Fruit fly (Drosophila melanogaster): ENCODE measurements around the gene Sdr.
A peak's percentile ranks its signal among the peaks of the same experiment; 100 is the strongest.

The Sdr gene

DNA sequence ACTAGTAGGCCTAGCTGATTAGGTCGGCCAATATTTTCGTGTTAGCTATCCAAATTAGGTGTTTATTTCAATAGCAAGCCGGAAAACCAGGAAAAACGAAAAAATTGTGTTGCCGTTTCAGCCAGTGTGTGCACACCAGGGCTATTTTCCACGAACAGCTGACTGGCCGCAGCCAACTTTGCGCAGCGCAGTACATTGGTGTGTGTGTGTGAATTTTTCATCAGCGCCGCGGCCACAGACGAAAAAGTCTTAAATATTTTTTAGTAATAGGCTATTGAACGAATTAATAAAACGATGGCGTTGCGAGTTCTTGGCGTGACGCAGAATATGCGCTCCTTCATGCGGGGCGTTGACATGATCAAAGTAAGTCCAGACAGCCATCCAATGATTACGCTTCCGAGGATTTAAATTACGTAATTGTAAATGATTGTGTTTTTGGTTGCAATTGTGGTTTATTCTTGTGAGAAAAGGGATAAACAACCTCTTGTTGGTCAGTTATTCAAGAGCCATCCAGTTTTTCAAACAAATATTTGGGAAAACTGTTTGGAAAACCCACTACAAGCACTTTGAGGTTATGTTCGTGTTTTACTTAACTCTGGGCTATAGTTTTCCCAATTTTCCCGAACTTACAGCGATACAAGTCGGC lies 28.2 kb upstream of the Sdr start, which contains the start of the genes CycC and UQCR-C1 (continued):
- TF ChIP-seq CG12659 (GFP tag; optimal IDR thresholded peaks at IDR 0.05) (peak; percentile 23), Gug (GFP tag; IDR thresholded peaks at IDR 0.05) (no peak), Stat92E (GFP tag; optimal IDR thresholded peaks at IDR 0.05) (no peak), CG17912 (GFP tag; optimal IDR thresholded peaks at IDR 0.05) (no peak), zfh2 (GFP tag; optimal IDR thresholded peaks at IDR 0.05) (no peak), CG7271 (tag; optimal IDR thresholded peaks at IDR 0.05) (peak; percentile 4), Sry-β (GFP tag; optimal IDR thresholded peaks at IDR 0.05) (peak; percentile 5), CG14710 (tag; optimal IDR thresholded peaks at IDR 0.05) (peak; percentile 100), CG17385 (GFP tag; optimal IDR thresholded peaks at IDR 0.05) (peak; percentile 50), CG12155 (GFP tag; optimal IDR thresholded peaks at IDR 0.05) (no peak), CG13123 (GFP tag; optimal IDR thresholded peaks at IDR 0.05) (no peak), Fer1 (GFP tag; optimal IDR thresholded peaks at IDR 0.05) (peak; percentile 34), zen (tag; optimal IDR thresholded peaks at IDR 0.05) (no peak), CG4404 (GFP tag; IDR thresholded peaks at IDR 0.05) (no peak), Camta (GFP tag; optimal IDR thresholded peaks at IDR 0.05) (no peak), CG15601 (tag; optimal IDR thresholded peaks at IDR 0.05) (no peak), Hmr (GFP tag; optimal IDR thresholded peaks at IDR 0.05) (no peak), bigmax (GFP tag; optimal IDR thresholded peaks at IDR 0.05) (peak; percentile 89), D19A (tag; optimal IDR thresholded peaks at IDR 0.05) (no peak), gfzf (GFP tag; optimal IDR thresholded peaks at IDR 0.05) (no peak), Aef1 (GFP tag; IDR thresholded peaks at IDR 0.05) (no peak), CG7839 (tag; optimal IDR thresholded peaks at IDR 0.05) (no peak), CG1603 (tag; optimal IDR thresholded peaks at IDR 0.05) (peak; percentile 64), BEAF-32 (GFP tag; optimal IDR thresholded peaks at IDR 0.05) (peak; percentile 16), nmo (GFP tag; optimal IDR thresholded peaks at IDR 0.05) (peak; percentile 22), tap (tag; optimal IDR thresholded peaks at IDR 0.05) (no peak), CG10267 (tag; optimal IDR thresholded peaks at IDR 0.05) (peak; percentile 45), CG15514 (GFP tag; optimal IDR thresholded peaks at IDR 0.05) (peak; percentile 46), CG32772 (GFP tag; IDR thresholded peaks at IDR 0.05) (no peak), Hey (tag; optimal IDR thresholded peaks at IDR 0.05) (no peak), luna (GFP tag; optimal IDR thresholded peaks at IDR 0.05) (no peak), CG2202 (tag; optimal IDR thresholded peaks at IDR 0.05) (no peak), HLH54F (GFP tag; optimal IDR thresholded peaks at IDR 0.05) (no peak), sc (optimal IDR thresholded peaks at IDR 0.05) (no peak), sc (GFP tag; optimal IDR thresholded peaks at IDR 0.05) (no peak), CG17361 (GFP tag; IDR thresholded peaks at IDR 0.05) (no peak), vnd (GFP tag; IDR thresholded peaks at IDR 0.05; ENCODE audit: partially characterized antibody) (no peak), pfk (GFP tag; optimal IDR thresholded peaks at IDR 0.05) (peak; percentile 41), CG34422 (GFP tag; IDR thresholded peaks at IDR 0.05) (peak; percentile 61; the same call in 2 of the 3 replicates), E2f2 (GFP tag; IDR thresholded peaks at IDR 0.05) (peak; percentile 37), CG14014 (GFP tag; IDR thresholded peaks at IDR 0.05) (no peak), CG7928 (GFP tag; optimal IDR thresholded peaks at IDR 0.05) (no peak), C15 (GFP tag; IDR thresholded peaks at IDR 0.05) (no peak), slou (GFP tag; optimal IDR thresholded peaks at IDR 0.05) (no peak), CG3281 (GFP tag; optimal IDR thresholded peaks at IDR 0.05) (peak; percentile 31), Dfd (GFP tag; optimal IDR thresholded peaks at IDR 0.05) (no peak), CG14667 (GFP tag; IDR thresholded peaks at IDR 0.05) (no peak), gcm2 (GFP tag; optimal IDR thresholded peaks at IDR 0.05) (no peak), Sin3A (optimal IDR thresholded peaks at IDR 0.05) (peak; percentile 38), zfh1 (GFP tag; IDR thresholded peaks at IDR 0.05) (no peak)

All from whole organism, embryonic.